Fruit fly (Drosophila melanogaster) whole organism, wandering third instar larva: Measurements from ENCODE around the gene CG42537.
A peak's percentile ranks its signal among the peaks of the same experiment; 100 is the strongest.

Experiments
- Abd-B ChIP-seq: fragments of >200 bp; optimal IDR thresholded peaks from 2 replicates; lab custom pipeline; 2017; ENCODE audit warnings: missing biosample characterization, missing genetic modification characterization
- CG32264 ChIP-seq: fragments of 200-800 bp; sonication (Bioruptor generic); optimal IDR thresholded peaks from 2 replicates; lab custom pipeline; 2016; ENCODE audit warnings: missing biosample characterization, missing genetic modification characterization
- CG9705 ChIP-seq: fragments of 200-800 bp; sonication (Bioruptor generic); optimal IDR thresholded peaks from 2 replicates; lab custom pipeline; 2018; ENCODE audit warnings: missing biosample characterization, mild to moderate bottlenecking, missing genetic modification characterization
- CrebA ChIP-seq: fragments of 200-800 bp; sonication (Bioruptor generic); optimal IDR thresholded peaks from 2 replicates; lab custom pipeline; 2016; ENCODE audit warnings: missing biosample characterization, mild to moderate bottlenecking, missing genetic modification characterization, borderline replicate concordance
- Dfd ChIP-seq: fragments of >200 bp; optimal IDR thresholded peaks from 2 replicates; lab custom pipeline; 2017; ENCODE audit warnings: missing biosample characterization, missing genetic modification characterization
- Dif ChIP-seq: fragments of 200-275, 200-300 bp; sonication (Bioruptor generic); optimal IDR thresholded peaks from 2 replicates; lab custom pipeline; 2018; ENCODE audit warnings: missing biosample characterization, missing genetic modification characterization; ENCODE audit not compliant: partially characterized antibody
- HLH106 ChIP-seq: fragments of 200-800 bp; optimal IDR thresholded peaks from 3 replicates; lab custom pipeline; 2019; ENCODE audit warnings: missing biosample characterization, mild to moderate bottlenecking, missing genetic modification characterization, moderate library complexity
- Hnf4 ChIP-seq: fragments of 200-800 bp; sonication (Bioruptor generic); optimal IDR thresholded peaks from 2 replicates; lab custom pipeline; 2016; ENCODE audit warnings: missing biosample characterization, mild to moderate bottlenecking, missing genetic modification characterization
- Hr78 ChIP-seq: fragments of >200 bp; optimal IDR thresholded peaks from 2 replicates; lab custom pipeline; 2017; ENCODE audit warnings: missing biosample characterization, missing genetic modification characterization
- Hr83 ChIP-seq: fragments of 200-300 bp; sonication (Bioruptor generic); optimal IDR thresholded peaks from 2 replicates; lab custom pipeline; 2016; ENCODE audit warnings: missing biosample characterization, mild to moderate bottlenecking, missing genetic modification characterization, moderate library complexity; ENCODE audit not compliant: poor library complexity, severe bottlenecking
- Jra ChIP-seq: sonication (Bioruptor generic); optimal IDR thresholded peaks from 2 replicates; lab custom pipeline; 2016; ENCODE audit warnings: missing biosample characterization, missing genetic modification characterization
- Mio ChIP-seq: sonication (Bioruptor generic); optimal IDR thresholded peaks from 2 replicates; lab custom pipeline; 2016; ENCODE audit warnings: missing biosample characterization, missing genetic modification characterization
- Myc ChIP-seq: fragments of >200 bp; optimal IDR thresholded peaks from 2 replicates; lab custom pipeline; 2017
- N ChIP-seq: fragments of >200 bp; optimal IDR thresholded peaks from 2 replicates; lab custom pipeline; 2018; ENCODE audit warnings: missing biosample characterization, missing external identifiers, missing genetic modification characterization
- OdsH ChIP-seq: fragments of 200-800 bp; sonication (Bioruptor generic); optimal IDR thresholded peaks from 2 replicates; lab custom pipeline; 2016; ENCODE audit warnings: missing biosample characterization, mild to moderate bottlenecking, missing genetic modification characterization
- Rel ChIP-seq, 2 experiments: fragments of 200-800 bp; sonication (Bioruptor generic) in 1 of 2; optimal IDR thresholded peaks; 2 replicates in 1 of 2; 3 replicates in 1 of 2; lab custom pipeline; 2016 to 2019; ENCODE audit warnings: mild to moderate bottlenecking in 2 of 2, missing biosample characterization in 2 of 2, missing genetic modification characterization in 2 of 2, moderate library complexity in 1 of 2
- Sp1 ChIP-seq: fragments of 200-800 bp; sonication (Bioruptor generic); optimal IDR thresholded peaks from 3 replicates; lab custom pipeline; 2019; ENCODE audit warnings: missing biosample characterization, mild to moderate bottlenecking, missing genetic modification characterization, moderate library complexity
- Vsx2 ChIP-seq: fragments of 200-300, 225-300 bp; sonication (Bioruptor generic); optimal IDR thresholded peaks from 2 replicates; lab custom pipeline; 2018; ENCODE audit warnings: missing biosample characterization, missing genetic modification characterization; ENCODE audit not compliant: partially characterized antibody
- brk ChIP-seq: fragments of 200-800 bp; sonication (Bioruptor generic); optimal IDR thresholded peaks from 2 replicates; lab custom pipeline; 2016; ENCODE audit warnings: missing biosample characterization, mild to moderate bottlenecking, missing genetic modification characterization
- dl ChIP-seq, 2 experiments: fragments of 175-275, 200-275 bp in 1 of 2; fragments of 200-275 bp in 1 of 2; sonication (Bioruptor generic); optimal IDR thresholded peaks; lab custom pipeline; 2018; ENCODE audit warnings: mild to moderate bottlenecking in 2 of 2, missing biosample characterization in 2 of 2, missing genetic modification characterization in 2 of 2, moderate library complexity in 2 of 2; ENCODE audit not compliant: partially characterized antibody in 2 of 2, insufficient read depth in 1 of 2
- dsf ChIP-seq: sonication (Bioruptor generic); optimal IDR thresholded peaks from 2 replicates; lab custom pipeline; 2016; ENCODE audit warnings: missing biosample characterization, missing genetic modification characterization, borderline replicate concordance
- ey ChIP-seq: fragments of 200-800 bp; sonication (Bioruptor generic); optimal IDR thresholded peaks from 2 replicates; lab custom pipeline; 2016; ENCODE audit warnings: missing biosample characterization, missing genetic modification characterization
- foxo ChIP-seq, 2 experiments: fragments of 200-800 bp; sonication (Bioruptor generic); optimal IDR thresholded peaks; 2 replicates in 1 of 2; 3 replicates in 1 of 2; lab custom pipeline; 2016 to 2017; ENCODE audit warnings: missing biosample characterization in 2 of 2, missing genetic modification characterization in 2 of 2
- fru ChIP-seq: fragments of 200-800 bp; sonication (Bioruptor generic); optimal IDR thresholded peaks from 3 replicates; lab custom pipeline; 2016; ENCODE audit warnings: missing biosample characterization, mild to moderate bottlenecking, missing genetic modification characterization
- h ChIP-seq: fragments of 200-800 bp; sonication (Bioruptor generic); optimal IDR thresholded peaks from 3 replicates; lab custom pipeline; 2016; ENCODE audit warnings: missing biosample characterization, mild to moderate bottlenecking, missing genetic modification characterization
- jim ChIP-seq: fragments of 175-275, 200-325 bp; sonication (Bioruptor generic); optimal IDR thresholded peaks from 2 replicates; lab custom pipeline; 2016; ENCODE audit warnings: missing biosample characterization, mild to moderate bottlenecking, missing genetic modification characterization
- lola ChIP-seq: fragments of >200 bp; optimal IDR thresholded peaks from 2 replicates; lab custom pipeline; 2017; ENCODE audit warnings: missing biosample characterization, missing genetic modification characterization
- pan ChIP-seq: fragments of >200 bp; optimal IDR thresholded peaks from 2 replicates; lab custom pipeline; 2017
- psq ChIP-seq: fragments of 200-800 bp; sonication (Bioruptor generic); optimal IDR thresholded peaks from 3 replicates; lab custom pipeline; 2017; ENCODE audit warnings: missing biosample characterization, mild to moderate bottlenecking, missing genetic modification characterization, moderate library complexity
- rgr ChIP-seq: fragments of 200-800 bp; sonication (Bioruptor generic); optimal IDR thresholded peaks from 3 replicates; lab custom pipeline; 2016; ENCODE audit warnings: missing biosample characterization, mild to moderate bottlenecking, missing genetic modification characterization
- sage ChIP-seq: fragments of 200-800 bp; sonication (Bioruptor generic); optimal IDR thresholded peaks from 2 replicates; lab custom pipeline; 2016; ENCODE audit warnings: missing biosample characterization, mild to moderate bottlenecking, missing genetic modification characterization
- sv ChIP-seq: fragments of 200-800 bp; sonication (Bioruptor generic); optimal IDR thresholded peaks from 3 replicates; lab custom pipeline; 2016; ENCODE audit warnings: missing biosample characterization, missing genetic modification characterization
- tai ChIP-seq: sonication (Bioruptor generic); optimal IDR thresholded peaks from 2 replicates; lab custom pipeline; 2016; ENCODE audit warnings: missing biosample characterization, missing genetic modification characterization
- usp ChIP-seq: fragments of >200 bp; optimal IDR thresholded peaks from 2 replicates; lab custom pipeline; 2017; ENCODE audit warnings: missing biosample characterization, missing genetic modification characterization
- woc ChIP-seq: sonication (Bioruptor generic); optimal IDR thresholded peaks from 2 replicates; lab custom pipeline; 2016; ENCODE audit warnings: missing biosample characterization, mild to moderate bottlenecking, missing genetic modification characterization

The CG42537 gene

DNA sequence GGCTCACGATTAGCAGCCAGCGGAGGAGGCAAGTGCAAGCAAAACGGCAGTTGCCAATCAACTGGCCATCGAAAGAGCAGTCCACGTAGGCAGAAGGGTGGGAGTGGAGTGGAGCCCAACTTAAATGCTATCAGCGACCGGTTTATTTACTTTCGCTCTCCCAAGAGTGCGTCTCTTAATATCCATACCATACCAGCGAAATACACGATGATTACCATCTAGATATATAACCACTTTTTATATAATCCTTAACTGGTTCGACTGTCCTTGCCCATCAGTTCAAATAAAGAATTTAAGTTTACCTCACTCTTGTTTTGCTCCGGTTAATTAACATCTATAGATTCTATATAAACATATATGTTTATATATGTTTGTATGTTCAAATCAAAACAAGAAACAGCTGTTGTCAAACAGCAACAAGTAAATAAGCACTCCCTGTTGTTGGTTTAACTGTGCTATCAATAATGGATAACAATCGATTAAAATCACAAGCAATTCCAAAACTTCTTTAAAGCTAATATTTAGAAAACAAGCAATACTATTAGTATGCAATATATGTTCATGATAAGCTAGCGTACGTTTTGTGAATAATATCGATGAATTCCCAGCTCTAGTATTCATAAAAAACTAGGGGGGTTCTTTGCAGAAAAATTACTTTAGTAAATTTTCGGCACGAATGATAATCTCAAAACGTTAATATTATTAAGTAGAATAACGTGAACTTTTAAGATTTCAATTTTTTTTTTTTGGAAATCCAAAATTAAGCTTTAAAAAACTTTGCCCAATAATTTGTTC, 3.9 kb upstream of the CG42537 start:
- TF ChIP-seq N (GFP tag; lab: Kevin White, UChicago) = no peak
- peak; percentile 33 for TF ChIP-seq Hnf4
- peak in 1 of 2 experiments; percentile 29 for TF ChIP-seq foxo (GFP tag; optimal IDR thresholded peaks at IDR 0.05; lab: Kevin White, UChicago)
- TF ChIP-seq Hr83 (GFP tag; lab: Kevin White, UChicago) = peak; percentile 26
- TF ChIP-seq psq = peak; percentile 26
- TF ChIP-seq HLH106 (tag; lab: Kevin White, UChicago) = peak; percentile 51
- TF ChIP-seq CG9705 (GFP tag; lab: Kevin White, UChicago) = peak; percentile 16
- TF ChIP-seq fru = peak; percentile 41
- TF ChIP-seq rgr (GFP tag; lab: Kevin White, UChicago) = peak; percentile 39
- no peak for TF ChIP-seq Dfd
- no peak for TF ChIP-seq Rel (GFP tag; optimal IDR thresholded peaks at IDR 0.05; lab: Kevin White, UChicago)
- TF ChIP-seq Rel (tag; optimal IDR thresholded peaks at IDR 0.05; lab: Kevin White, UChicago) = peak; percentile 3
- peak; percentile 34 for TF ChIP-seq Sp1 (GFP tag; lab: Kevin White, UChicago)
- peak; percentile 37 for TF ChIP-seq ey (GFP tag; lab: Kevin White, UChicago)
- no peak for TF ChIP-seq Myc (lab: Kevin White, UChicago)
- TF ChIP-seq h (GFP tag; lab: Kevin White, UChicago) = peak; percentile 58
- peak; percentile 54 for TF ChIP-seq woc (GFP tag; lab: Kevin White, UChicago)
- no peak for TF ChIP-seq Mio
- TF ChIP-seq OdsH (GFP tag; lab: Kevin White, UChicago) = peak; percentile 49
- TF ChIP-seq brk (GFP tag; lab: Kevin White, UChicago) = no peak
- peak; percentile 33 for TF ChIP-seq sv
- no peak for TF ChIP-seq Abd-B
- no peak for TF ChIP-seq Vsx2 (GFP tag; lab: Kevin White, UChicago)
- no peak for TF ChIP-seq usp
- peak; percentile 36 for TF ChIP-seq dsf (GFP tag; lab: Kevin White, UChicago)
- peak; percentile 62 for TF ChIP-seq Jra
- TF ChIP-seq, all 38 proteins: peak for 17

- TF ChIP-seq Hr78 (GFP tag; lab: Kevin White, UChicago) (no peak), lola (GFP tag; lab: Kevin White, UChicago) (no peak), foxo (GFP tag; optimal IDR thresholded peaks at IDR 0.05; lab: Kevin White, UChicago) (no peak), dl (GFP tag; optimal IDR thresholded peaks at IDR 0.05; lab: Kevin White, UChicago; ENCODE audit: insufficient read depth in 1 of 2, partially characterized antibody in 2 of 2) (no peak), brk (GFP tag; lab: Kevin White, UChicago) (no peak), OdsH (GFP tag; lab: Kevin White, UChicago) (no peak), tai (GFP tag; lab: Kevin White, UChicago) (no peak), Jra (no peak), ey (GFP tag; lab: Kevin White, UChicago) (no peak), Abd-B (no peak), sv (no peak), CrebA (GFP tag; lab: Kevin White, UChicago) (no peak), Myc (lab: Kevin White, UChicago) (no peak), CG32264 (GFP tag; lab: Kevin White, UChicago) (no peak), usp (no peak), pan (lab: Kevin White, UChicago) (no peak)
These were observed 3.4 kb upstream of the CG42537 start, which contains the start of gene CG42564 for dm6 chr3R:6374307-6374574. TSS of gene CG42564 (plus strand) at chr3R:6374475.

dm6 chr3R:6375944-6376343, 1.7 kb upstream of the CG42537 start, which contains the start of gene CRAT:
TSS of gene CRAT (minus strand) at chr3R:6376044.
- TF ChIP-seq pan (lab: Kevin White, UChicago) (no peak), psq (no peak), sage (GFP tag; lab: Kevin White, UChicago) (no peak), Jra (no peak), jim (no peak), woc (GFP tag; lab: Kevin White, UChicago) (no peak), Dif (GFP tag; lab: Kevin White, UChicago) (no peak), Dfd (no peak)
